Worm (Caenorhabditis elegans) whole organism, L4 larva: ENCODE data around the gene F35D11.1.

ENCODE experiments used
- ama-1 ChIP-seq: fragments of 150-350 bp; optimal IDR thresholded peaks from 2 replicates; lab custom pipeline; 2014; ENCODE audit warnings: inconsistent platforms, mixed read lengths
- nhr-42 ChIP-seq: fragments of 200-800 bp; sonication (Bioruptor generic); IDR thresholded peaks from 2 replicates; pipeline ENCODE4 v1.3.6; 2022; ENCODE audit warnings: missing genetic modification characterization, missing compliant biosample characterization
- nhr-76 ChIP-seq: fragments of 150-350 bp; optimal IDR thresholded peaks from 2 replicates; lab custom pipeline; 2014; ENCODE audit warnings: missing biosample characterization, missing genetic modification characterization
- pha-4 ChIP-seq, 2 experiments: fragments of 150-350 bp in 1 of 2; fragments of 200-800 bp in 1 of 2; sonication (Bioruptor generic) in 1 of 2; IDR thresholded peaks in 1 of 2; optimal IDR thresholded peaks in 1 of 2; 2 replicates each; pipeline versions ENCODE4 v1.3.6 to Lab custom; 2014 to 2022; ENCODE audit warnings: missing genetic modification characterization in 2 of 2, missing genetic modification reagents in 2 of 2, missing biosample characterization in 1 of 2, missing compliant biosample characterization in 1 of 2
- spr-3 ChIP-seq: fragments of 200-800 bp; sonication (Bioruptor generic); optimal IDR thresholded peaks from 2 replicates; lab custom pipeline; 2018; ENCODE audit warnings: mild to moderate bottlenecking, missing genetic modification characterization, missing compliant biosample characterization
- unc-39 ChIP-seq: sonication (generic microtip); optimal IDR thresholded peaks from 2 replicates; lab custom pipeline; 2017; ENCODE audit warnings: missing biosample characterization, missing genetic modification characterization
- zfp-2 ChIP-seq: sonication (generic microtip); optimal IDR thresholded peaks from 2 replicates; lab custom pipeline; 2016; ENCODE audit warnings: mild to moderate bottlenecking, missing genetic modification characterization, missing compliant biosample characterization
- ztf-7 ChIP-seq: fragments of 150-350 bp; optimal IDR thresholded peaks from 2 replicates; lab custom pipeline; 2014; ENCODE audit warnings: missing biosample characterization, missing genetic modification characterization

ce11 chrII:4606687-4607297 is 19.9 kb upstream of the F35D11.1 start:
- no peak for TF ChIP-seq pha-4 (GFP tag; IDR thresholded peaks at IDR 0.05; lab: Robert Waterston, UW)
- TF ChIP-seq pha-4 (tag; optimal IDR thresholded peaks at IDR 0.05; lab: Kevin White, UChicago), result no peak
- TF ChIP-seq nhr-76, result no peak
- TF ChIP-seq ama-1 (lab: Kevin White, UChicago), result no peak
- TF ChIP-seq spr-3, result no peak
- no peak for TF ChIP-seq ztf-7 (tag; lab: Kevin White, UChicago)
- TF ChIP-seq zfp-2, result no peak
- no peak for TF ChIP-seq unc-39 (tag; lab: Kevin White, UChicago)
- no peak for TF ChIP-seq nhr-42
